Fruit fly (Drosophila melanogaster): ENCODE results near the gene RabGGTb.

- TF ChIP-seq CG42726 (GFP tag; IDR thresholded peaks at IDR 0.05; ENCODE audit: partially characterized antibody) (no peak), CG30020 (tag; optimal IDR thresholded peaks at IDR 0.05) (no peak), Pdp1 (GFP tag; optimal IDR thresholded peaks at IDR 0.05) (no peak), CG17186 (GFP tag; optimal IDR thresholded peaks at IDR 0.05) (no peak), CG30431 (GFP tag; optimal IDR thresholded peaks at IDR 0.05) (no peak), Rx (GFP tag; IDR thresholded peaks at IDR 0.05) (no peak), CG16779 (GFP tag; IDR thresholded peaks at IDR 0.05) (no peak), HLH54F (GFP tag; optimal IDR thresholded peaks at IDR 0.05) (no peak), Aef1 (GFP tag; IDR thresholded peaks at IDR 0.05) (no peak), CG7556 (GFP tag; optimal IDR thresholded peaks at IDR 0.05) (no peak), inv (GFP tag; IDR thresholded peaks at IDR 0.05; ENCODE audit: partially characterized antibody) (no peak), Atf6 (GFP tag; IDR thresholded peaks at IDR 0.05) (no peak), CG32767 (GFP tag; IDR thresholded peaks at IDR 0.05) (no peak)
These were observed 15.4 kb downstream of the RabGGTb start for dm6 chr2L:2894356-2894755.

Measured in whole organism, embryonic.